Worm (Caenorhabditis elegans) whole organism, midembryonic: ENCODE results near the gene str-255.

Source experiments
- T22C8.4 ChIP-seq: fragments of 200-800 bp; sonication (Bioruptor generic); IDR thresholded peaks from 2 replicates; pipeline ENCODE4 v1.3.6; 2022; ENCODE audit warnings: missing genetic modification characterization, missing compliant biosample characterization
- flt-1 ChIP-seq: fragments of 200-800 bp; sonication (Bioruptor generic); IDR thresholded peaks from 2 replicates; pipeline ENCODE4 v1.3.6; 2022; ENCODE audit warnings: missing genetic modification characterization, missing compliant biosample characterization
- ztf-23 ChIP-seq: fragments of 200-800 bp; sonication (Bioruptor generic); IDR thresholded peaks from 2 replicates; pipeline ENCODE4 v1.3.6; 2022; ENCODE audit warnings: missing genetic modification reagents, missing genetic modification characterization, missing compliant biosample characterization

- TF ChIP-seq ztf-23 (GFP tag; lab: Robert Waterston, UW): no peak
- no peak for TF ChIP-seq T22C8.4 (GFP tag; lab: Robert Waterston, UW)
- TF ChIP-seq flt-1 (GFP tag; lab: Robert Waterston, UW): no peak
These were observed 12.8 kb downstream of the str-255 start, which contains the start of gene C45H4.13 for ce11 chrV:2150876-2151275.
